Worm (Caenorhabditis elegans) whole organism, late embryonic: ENCODE results near the gene ceh-21.

Experiments
- C08G9.2 ChIP-seq: sonication (generic microtip); optimal IDR thresholded peaks from 2 replicates; lab custom pipeline; 2016; ENCODE audit warnings: mild to moderate bottlenecking, missing genetic modification characterization, moderate library complexity, missing compliant biosample characterization
- C38D4.7 ChIP-seq: fragments of 200-800 bp; sonication (Bioruptor generic); optimal IDR thresholded peaks from 2 replicates; lab custom pipeline; 2018; ENCODE audit warnings: mild to moderate bottlenecking, missing genetic modification characterization, moderate library complexity, missing compliant biosample characterization
- K02D7.2 ChIP-seq: sonication (generic microtip); optimal IDR thresholded peaks from 2 replicates; lab custom pipeline; 2017; ENCODE audit warnings: mild to moderate bottlenecking, missing genetic modification characterization, missing compliant biosample characterization
- K09A11.1 ChIP-seq: sonication (generic microtip); optimal IDR thresholded peaks from 2 replicates; lab custom pipeline; 2017; ENCODE audit warnings: antibody characterized with exemption, mild to moderate bottlenecking, missing genetic modification characterization, missing compliant biosample characterization; ENCODE audit not compliant: insufficient read depth
- Y22D7AL.16 ChIP-seq: sonication (generic microtip); optimal IDR thresholded peaks from 2 replicates; lab custom pipeline; 2016; ENCODE audit warnings: missing genetic modification characterization, missing compliant biosample characterization
- ahr-1 ChIP-seq: sonication (generic microtip); optimal IDR thresholded peaks from 2 replicates; lab custom pipeline; 2016; ENCODE audit warnings: missing genetic modification characterization, missing compliant biosample characterization
- ceh-14 ChIP-seq: sonication (generic microtip); optimal IDR thresholded peaks from 2 replicates; lab custom pipeline; 2016; ENCODE audit warnings: missing genotype, missing genetic modification characterization, missing compliant biosample characterization
- ceh-18 ChIP-seq: sonication (generic microtip); optimal IDR thresholded peaks from 2 replicates; lab custom pipeline; 2016; ENCODE audit warnings: missing genetic modification characterization, missing compliant biosample characterization
- ceh-19 ChIP-seq: fragments of 200-800 bp; sonication (Bioruptor generic); optimal IDR thresholded peaks from 2 replicates; lab custom pipeline; 2018; ENCODE audit warnings: mild to moderate bottlenecking, missing genetic modification characterization, missing compliant biosample characterization
- ceh-2 ChIP-seq: sonication (generic microtip); optimal IDR thresholded peaks from 2 replicates; lab custom pipeline; 2016; ENCODE audit warnings: missing genotype, missing genetic modification characterization, missing compliant biosample characterization
- ceh-22 ChIP-seq: sonication (generic microtip); optimal IDR thresholded peaks from 2 replicates; lab custom pipeline; 2017; ENCODE audit warnings: missing biosample characterization, missing genetic modification characterization
- ceh-30 ChIP-seq: fragments of 150-350 bp; optimal IDR thresholded peaks from 2 replicates; lab custom pipeline; 2014; ENCODE audit warnings: missing biosample characterization, missing genetic modification characterization
- ceh-31 ChIP-seq: sonication (generic microtip); optimal IDR thresholded peaks from 2 replicates; lab custom pipeline; 2016; ENCODE audit warnings: missing genetic modification characterization, missing compliant biosample characterization
- ceh-34 ChIP-seq: sonication (generic microtip); optimal IDR thresholded peaks from 2 replicates; lab custom pipeline; 2016; ENCODE audit warnings: mild to moderate bottlenecking, missing genetic modification characterization, missing compliant biosample characterization
- ceh-45 ChIP-seq: fragments of 200-800 bp; sonication (Bioruptor generic); IDR thresholded peaks from 2 replicates; pipeline ENCODE4 v1.3.6; 2022; ENCODE audit warnings: missing genetic modification reagents, missing genetic modification characterization, missing compliant biosample characterization
- ceh-48 ChIP-seq: sonication (generic microtip); optimal IDR thresholded peaks from 2 replicates; lab custom pipeline; 2016; ENCODE audit warnings: missing genetic modification characterization, inconsistent platforms, missing compliant biosample characterization
- ceh-6 ChIP-seq: fragments of 200-800 bp; sonication (Bioruptor generic); optimal IDR thresholded peaks from 2 replicates; lab custom pipeline; 2018; ENCODE audit warnings: mild to moderate bottlenecking, missing genetic modification characterization, missing compliant biosample characterization
- ceh-9 ChIP-seq: sonication (generic microtip); optimal IDR thresholded peaks from 2 replicates; lab custom pipeline; 2016; ENCODE audit warnings: mild to moderate bottlenecking, missing genetic modification characterization, inconsistent platforms, missing compliant biosample characterization
- che-1 ChIP-seq: sonication (generic microtip); optimal IDR thresholded peaks from 2 replicates; lab custom pipeline; 2016; ENCODE audit warnings: mild to moderate bottlenecking, missing genetic modification characterization, missing compliant biosample characterization
- dmd-4 ChIP-seq: sonication (generic microtip); optimal IDR thresholded peaks from 2 replicates; lab custom pipeline; 2016; ENCODE audit warnings: borderline replicate concordance, missing genetic modification characterization, missing compliant biosample characterization
- dve-1 ChIP-seq: sonication (generic microtip); optimal IDR thresholded peaks from 2 replicates; lab custom pipeline; 2017; ENCODE audit warnings: antibody characterized with exemption, mild to moderate bottlenecking, missing genetic modification characterization, missing compliant biosample characterization
- elt-2 ChIP-seq: sonication (generic microtip); optimal IDR thresholded peaks from 2 replicates; lab custom pipeline; 2016; ENCODE audit warnings: missing genetic modification reagents, missing genetic modification characterization, missing compliant biosample characterization
- elt-4 ChIP-seq: sonication (generic microtip); optimal IDR thresholded peaks from 2 replicates; lab custom pipeline; 2016; ENCODE audit warnings: missing genetic modification characterization, missing compliant biosample characterization
- gmeb-2 ChIP-seq: sonication (generic microtip); optimal IDR thresholded peaks from 2 replicates; lab custom pipeline; 2016; ENCODE audit warnings: missing genetic modification characterization, inconsistent platforms, missing compliant biosample characterization
- hlh-15 ChIP-seq: sonication (generic microtip); optimal IDR thresholded peaks from 2 replicates; lab custom pipeline; 2016; ENCODE audit warnings: missing genetic modification characterization, missing compliant biosample characterization
- hlh-30 ChIP-seq: sonication (generic microtip); optimal IDR thresholded peaks from 2 replicates; lab custom pipeline; 2017; ENCODE audit warnings: antibody characterized with exemption, missing genetic modification characterization, missing compliant biosample characterization; ENCODE audit not compliant: insufficient read depth
- lin-11 ChIP-seq: fragments of 200-800 bp; sonication (Bioruptor generic); optimal IDR thresholded peaks from 2 replicates; lab custom pipeline; 2018; ENCODE audit warnings: mild to moderate bottlenecking, missing genetic modification characterization, missing compliant biosample characterization
- mec-3 ChIP-seq: sonication (generic microtip); optimal IDR thresholded peaks from 2 replicates; lab custom pipeline; 2016; ENCODE audit warnings: borderline replicate concordance, missing genetic modification characterization, missing compliant biosample characterization
- nfya-1 ChIP-seq: sonication (generic microtip); optimal IDR thresholded peaks from 2 replicates; lab custom pipeline; 2017; ENCODE audit warnings: missing genetic modification characterization, mild to moderate bottlenecking, missing compliant biosample characterization, antibody characterized with exemption, moderate library complexity
- odd-2 ChIP-seq: sonication (generic microtip); optimal IDR thresholded peaks from 2 replicates; lab custom pipeline; 2017; ENCODE audit warnings: antibody characterized with exemption, mild to moderate bottlenecking, missing genetic modification characterization, missing compliant biosample characterization
- pag-3 ChIP-seq: sonication (generic microtip); optimal IDR thresholded peaks from 2 replicates; lab custom pipeline; 2016; ENCODE audit warnings: missing compliant biosample characterization, missing genetic modification characterization, borderline replicate concordance
- pat-9 ChIP-seq: fragments of 200-800 bp; sonication (Bioruptor generic); optimal IDR thresholded peaks from 2 replicates; lab custom pipeline; 2018; ENCODE audit warnings: mild to moderate bottlenecking, missing genetic modification characterization, moderate library complexity, missing compliant biosample characterization
- pax-1 ChIP-seq: fragments of 150-350 bp; optimal IDR thresholded peaks from 2 replicates; lab custom pipeline; 2014; ENCODE audit warnings: missing biosample characterization, missing genetic modification characterization
- pha-2 ChIP-seq: sonication (generic microtip); optimal IDR thresholded peaks from 2 replicates; lab custom pipeline; 2017; ENCODE audit warnings: mild to moderate bottlenecking, missing genetic modification characterization, missing compliant biosample characterization
- pqm-1 ChIP-seq: sonication (generic microtip); optimal IDR thresholded peaks from 2 replicates; lab custom pipeline; 2016; ENCODE audit warnings: missing genetic modification characterization, missing compliant biosample characterization
- ref-2 ChIP-seq: sonication (generic microtip); optimal IDR thresholded peaks from 2 replicates; lab custom pipeline; 2016; ENCODE audit warnings: missing genetic modification characterization, missing compliant biosample characterization
- rnt-1 ChIP-seq: sonication (generic microtip); optimal IDR thresholded peaks from 2 replicates; lab custom pipeline; 2016; ENCODE audit warnings: missing genetic modification characterization, missing compliant biosample characterization
- sdc-2 ChIP-seq: sonication (generic microtip); optimal IDR thresholded peaks from 2 replicates; lab custom pipeline; 2016; ENCODE audit warnings: missing genotype, missing genetic modification characterization, missing compliant biosample characterization
- sox-2 ChIP-seq: fragments of 200-800 bp; sonication (Bioruptor generic); IDR thresholded peaks from 2 replicates; pipeline ENCODE4 v1.3.6; 2022; ENCODE audit warnings: missing genetic modification reagents, missing genetic modification characterization, missing compliant biosample characterization
- sox-4 ChIP-seq: sonication (generic microtip); optimal IDR thresholded peaks from 2 replicates; lab custom pipeline; 2017; ENCODE audit warnings: mild to moderate bottlenecking, missing genetic modification characterization, inconsistent platforms, missing compliant biosample characterization
- syd-9 ChIP-seq: sonication (generic microtip); optimal IDR thresholded peaks from 2 replicates; lab custom pipeline; 2016; ENCODE audit warnings: mild to moderate bottlenecking, missing genetic modification characterization, moderate library complexity, missing compliant biosample characterization
- tbx-2 ChIP-seq: sonication (generic microtip); optimal IDR thresholded peaks from 2 replicates; lab custom pipeline; 2016; ENCODE audit warnings: missing genetic modification characterization, missing compliant biosample characterization
- tbx-7 ChIP-seq: sonication (generic microtip); optimal IDR thresholded peaks from 2 replicates; lab custom pipeline; 2016; ENCODE audit warnings: missing genotype, missing genetic modification characterization, missing compliant biosample characterization
- ttx-3 ChIP-seq: sonication (generic microtip); optimal IDR thresholded peaks from 2 replicates; lab custom pipeline; 2016; ENCODE audit warnings: missing genetic modification reagents, missing genetic modification characterization, missing compliant biosample characterization
- unc-3 ChIP-seq, 2 experiments: fragments of 200-800 bp in 1 of 2; sonication (Bioruptor generic) in 1 of 2; sonication (generic microtip) in 1 of 2; conservative IDR thresholded peaks in 1 of 2; optimal IDR thresholded peaks in 1 of 2; 2 replicates each; pipeline versions ENCODE4 v1.3.6 to Lab custom; 2016 to 2022; ENCODE audit warnings: missing compliant biosample characterization in 2 of 2, missing genetic modification characterization in 2 of 2, missing genetic modification reagents in 1 of 2
- unc-42 ChIP-seq: sonication (generic microtip); optimal IDR thresholded peaks from 2 replicates; lab custom pipeline; 2016; ENCODE audit warnings: missing genotype, missing genetic modification characterization, missing compliant biosample characterization
- unc-55 ChIP-seq: sonication (generic microtip); optimal IDR thresholded peaks from 2 replicates; lab custom pipeline; 2017; ENCODE audit warnings: missing biosample characterization, missing genetic modification reagents, missing genetic modification characterization
- zip-5 ChIP-seq: sonication (generic microtip); optimal IDR thresholded peaks from 2 replicates; lab custom pipeline; 2016; ENCODE audit warnings: missing genetic modification characterization, missing compliant biosample characterization

The ceh-21 gene

ce11 chrX:1888445-1889035 lies 36.0 kb upstream of the ceh-21 start:
- TF ChIP-seq tbx-2 (peak; percentile 42), ceh-18 (tag; lab: Kevin White, UChicago) (peak; percentile 18), sdc-2 (tag; lab: Kevin White, UChicago) (peak; percentile 98), unc-42 (peak; percentile 4), ceh-14 (tag; lab: Kevin White, UChicago) (peak; percentile 30), ahr-1 (tag; lab: Kevin White, UChicago) (no peak), mec-3 (no peak)

ce11 chrX:1880665-1881064 lies 28.1 kb upstream of the ceh-21 start:
- TF ChIP-seq ceh-2 (tag; lab: Kevin White, UChicago), result peak; percentile 61
- TF ChIP-seq ceh-14 (tag; lab: Kevin White, UChicago), result peak; percentile 2
- TF ChIP-seq ceh-6, result peak; percentile 74
- peak; percentile 62 for TF ChIP-seq sox-4 (tag; lab: Kevin White, UChicago)
- TF ChIP-seq ceh-19 (GFP tag; lab: Kevin White, UChicago), result peak; percentile 82
- no peak for TF ChIP-seq ceh-31 (tag; lab: Kevin White, UChicago)
- TF ChIP-seq pqm-1 (tag; lab: Kevin White, UChicago), result peak; percentile 33
- TF ChIP-seq lin-11 (tag; lab: Kevin White, UChicago), result peak; percentile 60
- peak; percentile 5 for TF ChIP-seq syd-9 (tag; lab: Kevin White, UChicago)
- no peak for TF ChIP-seq unc-55 (GFP tag; lab: Kevin White, UChicago)
- peak; percentile 3 for TF ChIP-seq ceh-30 (tag; lab: Kevin White, UChicago)
- TF ChIP-seq gmeb-2 (tag; lab: Kevin White, UChicago), result peak; percentile 65
- no peak for TF ChIP-seq dve-1 (tag; lab: Kevin White, UChicago)
- TF ChIP-seq tbx-2, result peak; percentile 78
- peak; percentile 61 for TF ChIP-seq K09A11.1
- peak; percentile 65 for TF ChIP-seq C38D4.7
- no peak for TF ChIP-seq hlh-30 (tag; lab: Kevin White, UChicago)
- TF ChIP-seq odd-2 (tag; lab: Kevin White, UChicago), result peak; percentile 48
- peak; percentile 32 for TF ChIP-seq unc-42
- TF ChIP-seq ref-2 (tag; lab: Kevin White, UChicago), result peak; percentile 76
- TF ChIP-seq dmd-4 (tag; lab: Kevin White, UChicago), result no peak
- peak; percentile 85 for TF ChIP-seq elt-2 (tag; lab: Kevin White, UChicago)
- peak; percentile 29 for TF ChIP-seq zip-5 (tag; lab: Kevin White, UChicago)
- TF ChIP-seq nfya-1, result peak; percentile 58
- TF ChIP-seq sdc-2 (tag; lab: Kevin White, UChicago), result peak; percentile 94
- no peak for TF ChIP-seq elt-4 (tag; lab: Kevin White, UChicago)
- TF ChIP-seq pax-1, result no peak
- TF ChIP-seq ceh-34 (tag; lab: Kevin White, UChicago), result peak; percentile 51
- TF ChIP-seq ceh-9 (tag; lab: Kevin White, UChicago), result peak; percentile 46
- TF ChIP-seq Y22D7AL.16 (tag; lab: Kevin White, UChicago), result peak; percentile 24
- no peak for TF ChIP-seq ceh-22 (tag; lab: Kevin White, UChicago)
- peak; percentile 61 for TF ChIP-seq rnt-1 (tag; lab: Kevin White, UChicago)
- TF ChIP-seq tbx-7 (tag; lab: Kevin White, UChicago), result peak; percentile 4
- peak; percentile 59 for TF ChIP-seq pat-9 (tag; lab: Kevin White, UChicago)
- peak; percentile 77 for TF ChIP-seq che-1 (tag; lab: Kevin White, UChicago)
- peak; percentile 62 for TF ChIP-seq C08G9.2 (tag; lab: Kevin White, UChicago)
- TF ChIP-seq ceh-45 (GFP tag; lab: Robert Waterston, UW), result peak; percentile 41; the same call in 1 of the 2 replicates
- TF ChIP-seq pag-3 (tag; lab: Kevin White, UChicago), result no peak
- TF ChIP-seq K02D7.2 (tag; lab: Kevin White, UChicago), result peak; percentile 62
- TF ChIP-seq pha-2 (tag; lab: Kevin White, UChicago), result peak; percentile 71
- peak; percentile 46 for TF ChIP-seq ttx-3
- peak; percentile 68 for TF ChIP-seq sox-2 (GFP tag; lab: Robert Waterston, UW)
- peak; percentile 40 for TF ChIP-seq ceh-18 (tag; lab: Kevin White, UChicago)
- peak; percentile 51 for TF ChIP-seq unc-3 (GFP tag; conservative IDR thresholded peaks at IDR 0.05; lab: Robert Waterston, UW)
- no peak for TF ChIP-seq unc-3 (tag; optimal IDR thresholded peaks at IDR 0.05; lab: Kevin White, UChicago)
- peak; percentile 50 for TF ChIP-seq hlh-15 (tag; lab: Kevin White, UChicago)
- peak; percentile 53 for TF ChIP-seq ceh-48 (tag; lab: Kevin White, UChicago)
